Worm (Caenorhabditis elegans) whole organism, early embryonic: ENCODE results near the gene coa-1.

Source experiments
- B0310.2 ChIP-seq: sonication (generic microtip); optimal IDR thresholded peaks from 2 replicates; lab custom pipeline; 2016; ENCODE audit warnings: mild to moderate bottlenecking, missing genetic modification characterization, missing compliant biosample characterization
- F13C5.2 ChIP-seq: sonication (generic microtip); optimal IDR thresholded peaks from 2 replicates; lab custom pipeline; 2017; ENCODE audit warnings: mild to moderate bottlenecking, missing genetic modification characterization, inconsistent platforms, missing compliant biosample characterization
- aly-1 ChIP-seq: sonication (generic microtip); optimal IDR thresholded peaks from 2 replicates; lab custom pipeline; 2016; ENCODE audit warnings: missing genetic modification characterization, missing compliant biosample characterization
- ama-1 ChIP-seq: fragments of 150-350 bp; optimal IDR thresholded peaks from 2 replicates; lab custom pipeline; 2014
- ceh-13 ChIP-seq: fragments of 200-800 bp; sonication (Bioruptor generic); optimal IDR thresholded peaks from 2 replicates; lab custom pipeline; 2018; ENCODE audit warnings: mild to moderate bottlenecking, missing genetic modification characterization, missing compliant biosample characterization
- ceh-36 ChIP-seq: sonication (generic microtip); optimal IDR thresholded peaks from 2 replicates; lab custom pipeline; 2016; ENCODE audit warnings: missing genetic modification characterization, inconsistent platforms, missing compliant biosample characterization
- ets-7 ChIP-seq: sonication (generic microtip); optimal IDR thresholded peaks from 2 replicates; lab custom pipeline; 2016; ENCODE audit warnings: missing genotype, missing genetic modification characterization, missing compliant biosample characterization
- flt-1 ChIP-seq: fragments of 200-800 bp; sonication (Bioruptor generic); IDR thresholded peaks from 2 replicates; pipeline ENCODE4 v1.3.6; 2022; ENCODE audit warnings: missing genetic modification characterization, missing compliant biosample characterization
- hmbx-1 ChIP-seq: sonication (generic microtip); optimal IDR thresholded peaks from 2 replicates; lab custom pipeline; 2016; ENCODE audit warnings: mild to moderate bottlenecking, missing genetic modification characterization, missing compliant biosample characterization
- hmg-4 ChIP-seq: fragments of 200-800 bp; sonication (Bioruptor generic); optimal IDR thresholded peaks from 2 replicates; lab custom pipeline; 2018; ENCODE audit warnings: mild to moderate bottlenecking, missing genetic modification characterization, missing compliant biosample characterization
- hnd-1 ChIP-seq: sonication (generic microtip); optimal IDR thresholded peaks from 2 replicates; lab custom pipeline; 2016; ENCODE audit warnings: missing genetic modification characterization, missing compliant biosample characterization
- pes-1 ChIP-seq: fragments of 200-800 bp; sonication (Bioruptor generic); IDR thresholded peaks from 2 replicates; pipeline ENCODE4 v1.3.6; 2022; ENCODE audit warnings: missing genetic modification reagents, missing genetic modification characterization, missing compliant biosample characterization
- scrt-1 ChIP-seq: fragments of 200-800 bp; sonication (Bioruptor generic); IDR thresholded peaks from 2 replicates; pipeline ENCODE4 v1.3.6; 2022; ENCODE audit warnings: missing genetic modification characterization, missing compliant biosample characterization
- sea-1 ChIP-seq: fragments of 200-800 bp; sonication (Bioruptor generic); conservative IDR thresholded peaks from 2 replicates; pipeline ENCODE4 v1.3.6; 2022; ENCODE audit warnings: missing genetic modification characterization, missing compliant biosample characterization
- tbx-11 ChIP-seq: fragments of 200-800 bp; sonication (Bioruptor generic); IDR thresholded peaks from 2 replicates; pipeline ENCODE4 v1.3.6; 2022; ENCODE audit warnings: missing genetic modification characterization, missing compliant biosample characterization
- tbx-37 ChIP-seq: fragments of 200-800 bp; sonication (Bioruptor generic); conservative IDR thresholded peaks from 2 replicates; pipeline ENCODE4 v1.3.6; 2022; ENCODE audit warnings: missing genetic modification reagents, missing genetic modification characterization, missing compliant biosample characterization
- tra-4 ChIP-seq: sonication (generic microtip); optimal IDR thresholded peaks from 2 replicates; lab custom pipeline; 2017; ENCODE audit warnings: missing genetic modification characterization, missing compliant biosample characterization

The coa-1 gene

DNA sequence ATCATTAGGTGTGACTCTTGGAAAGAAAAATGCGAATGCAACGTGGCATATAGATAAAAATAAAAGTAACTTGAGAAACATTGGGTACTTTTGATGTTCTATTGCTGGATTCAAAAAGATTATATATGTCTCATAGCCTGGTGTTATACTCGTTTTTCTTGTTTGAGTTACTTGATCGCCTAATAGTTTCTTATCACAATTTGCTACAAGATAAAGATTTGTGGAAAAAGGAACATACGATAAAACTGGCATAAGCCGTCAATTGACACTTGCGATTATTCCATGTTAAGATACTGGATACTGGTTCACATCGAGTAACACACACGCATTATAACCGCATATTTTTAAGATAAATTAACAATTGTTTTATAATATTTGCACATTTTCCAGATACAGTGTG, 47.4 kb downstream of the coa-1 start, which contains the start of gene grl-19:
grl-19 (minus strand) TSS at position 101 of the 400 bp plus-strand sequence.
- TF ChIP-seq scrt-1 = no peak
- TF ChIP-seq hmg-4 (GFP tag; lab: Kevin White, UChicago) = no peak
- no peak for TF ChIP-seq aly-1 (tag; lab: Kevin White, UChicago)
- no peak for TF ChIP-seq pes-1 (GFP tag; lab: Robert Waterston, UW)
- no peak for TF ChIP-seq F13C5.2 (tag; lab: Kevin White, UChicago)
- TF ChIP-seq ceh-13 (GFP tag; lab: Kevin White, UChicago) = no peak
- no peak for TF ChIP-seq hnd-1 (tag; lab: Kevin White, UChicago)
- no peak for TF ChIP-seq tbx-11 (GFP tag; lab: Robert Waterston, UW)
- TF ChIP-seq flt-1 (GFP tag; lab: Robert Waterston, UW) = no peak
- TF ChIP-seq sea-1 = no peak
- no peak for TF ChIP-seq B0310.2 (tag; lab: Kevin White, UChicago)
- TF ChIP-seq ets-7 (tag; lab: Kevin White, UChicago) = no peak
- no peak for TF ChIP-seq ama-1 (lab: Kevin White, UChicago)
- no peak for TF ChIP-seq ceh-36 (tag; lab: Kevin White, UChicago)
- no peak for TF ChIP-seq hmbx-1
- no peak for TF ChIP-seq tbx-37 (GFP tag; lab: Robert Waterston, UW)
- TF ChIP-seq tra-4 (tag; lab: Kevin White, UChicago) = no peak

DNA sequence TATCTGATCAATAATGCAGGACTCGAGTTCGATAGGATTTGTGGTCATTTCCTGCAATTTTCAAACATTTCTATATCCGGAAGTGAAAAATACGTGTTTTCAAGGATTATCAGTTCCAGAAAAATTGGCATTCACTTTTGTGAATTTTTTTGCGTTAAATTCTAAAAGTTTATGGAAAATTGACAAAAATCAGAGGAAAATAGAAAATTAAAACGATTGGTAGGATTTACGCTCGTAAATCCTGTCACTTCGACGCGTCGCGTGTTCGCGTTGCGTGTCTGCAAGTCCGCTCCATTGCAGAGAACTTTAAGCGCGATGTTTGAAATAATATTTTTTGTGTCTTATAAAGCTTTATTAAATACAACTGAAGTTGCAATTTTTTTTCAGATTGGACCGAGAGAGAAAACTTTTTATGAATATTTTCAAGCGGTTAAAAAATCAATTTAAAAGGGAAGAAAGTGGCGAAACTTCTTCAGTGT, 50.3 kb downstream of the coa-1 start, which contains the start of gene rcat-1:
rcat-1 (minus strand) TSS at position 51 of the 479 bp plus-strand sequence.
- TF ChIP-seq hnd-1 (tag; lab: Kevin White, UChicago) (no peak), ceh-36 (tag; lab: Kevin White, UChicago) (no peak), pes-1 (GFP tag; lab: Robert Waterston, UW) (0 out of 2 replicates have a peak, but pooled peaks have one; percentile 14), tbx-37 (GFP tag; lab: Robert Waterston, UW) (no peak), aly-1 (tag; lab: Kevin White, UChicago) (no peak), hmbx-1 (no peak), hmg-4 (GFP tag; lab: Kevin White, UChicago) (no peak), F13C5.2 (tag; lab: Kevin White, UChicago) (peak; percentile 71)

DNA sequence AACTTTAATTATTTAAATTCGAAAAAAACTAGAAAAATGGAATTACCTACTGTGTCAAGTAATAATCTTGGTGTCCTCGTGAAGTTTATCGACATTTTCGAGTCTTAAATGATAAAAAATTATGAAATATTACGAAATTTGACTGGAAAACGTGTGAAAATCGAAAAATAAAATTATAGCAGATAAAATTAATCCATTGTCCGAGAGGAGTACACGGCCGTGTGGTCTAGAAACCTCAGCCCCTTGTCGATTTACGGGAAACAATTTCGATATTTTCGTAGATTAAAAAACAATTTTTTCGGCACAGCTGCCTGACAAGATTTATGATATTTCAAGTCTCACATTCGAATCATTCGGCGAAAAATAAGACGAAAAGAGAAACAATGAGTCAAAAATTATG, 52.0 kb downstream of the coa-1 start, which contains the start of gene R02D3.8:
R02D3.8 (minus strand) TSS at position 109 of the 400 bp plus-strand sequence.
- TF ChIP-seq tbx-37 (GFP tag; lab: Robert Waterston, UW) (no peak), pes-1 (GFP tag; lab: Robert Waterston, UW) (no peak), hmg-4 (GFP tag; lab: Kevin White, UChicago) (no peak), B0310.2 (tag; lab: Kevin White, UChicago) (no peak), ama-1 (lab: Kevin White, UChicago) (no peak), F13C5.2 (tag; lab: Kevin White, UChicago) (no peak), hmbx-1 (no peak), aly-1 (tag; lab: Kevin White, UChicago) (no peak), hnd-1 (tag; lab: Kevin White, UChicago) (no peak)
